Worm (Caenorhabditis elegans) whole organism, young adult: Measurements from ENCODE around the gene rpc-1.

ENCODE experiments used
- B0035.1 ChIP-seq: sonication (generic microtip); optimal IDR thresholded peaks from 2 replicates; lab custom pipeline; 2016; ENCODE audit warnings: missing genetic modification characterization, mild to moderate bottlenecking, missing compliant biosample characterization, missing genotype, missing genetic modification reagents
- ama-1 ChIP-seq, 3 experiments: fragments of 150-350 bp in 1 of 3; sonication (generic microtip) in 2 of 3; optimal IDR thresholded peaks; 2 replicates each; lab custom pipeline; 2014 to 2018; ENCODE audit warnings: missing biosample characterization in 2 of 3, missing genetic modification characterization in 2 of 3, missing genetic modification reagents in 2 of 3
- hlh-26 ChIP-seq: fragments of 200-800 bp; sonication (Bioruptor generic); conservative IDR thresholded peaks from 2 replicates; pipeline ENCODE4 v1.3.6; 2022; ENCODE audit warnings: missing genetic modification reagents, missing genetic modification characterization, missing compliant biosample characterization
- nhr-90 ChIP-seq: sonication (generic microtip); optimal IDR thresholded peaks from 2 replicates; lab custom pipeline; 2016; ENCODE audit warnings: missing genotype, mild to moderate bottlenecking, missing genetic modification characterization, missing compliant biosample characterization
- rpc-1 ChIP-seq, 2 experiments: fragments of 150-350 bp in 1 of 2; sonication (generic microtip) in 1 of 2; optimal IDR thresholded peaks; 2 replicates each; lab custom pipeline; 2014 to 2018; ENCODE audit warnings: missing biosample characterization in 1 of 2, missing genetic modification characterization in 1 of 2, missing genetic modification reagents in 1 of 2, missing genotype in 1 of 2
- unc-62 ChIP-seq: fragments of 150-350 bp; optimal IDR thresholded peaks from 2 replicates; lab custom pipeline; 2014; ENCODE audit warnings: missing biosample characterization, missing genetic modification reagents, missing genetic modification characterization
- xnd-1 ChIP-seq: sonication (generic microtip); optimal IDR thresholded peaks from 2 replicates; lab custom pipeline; 2016; ENCODE audit warnings: missing genotype, missing genetic modification reagents, missing genetic modification characterization, missing compliant biosample characterization

DNA sequence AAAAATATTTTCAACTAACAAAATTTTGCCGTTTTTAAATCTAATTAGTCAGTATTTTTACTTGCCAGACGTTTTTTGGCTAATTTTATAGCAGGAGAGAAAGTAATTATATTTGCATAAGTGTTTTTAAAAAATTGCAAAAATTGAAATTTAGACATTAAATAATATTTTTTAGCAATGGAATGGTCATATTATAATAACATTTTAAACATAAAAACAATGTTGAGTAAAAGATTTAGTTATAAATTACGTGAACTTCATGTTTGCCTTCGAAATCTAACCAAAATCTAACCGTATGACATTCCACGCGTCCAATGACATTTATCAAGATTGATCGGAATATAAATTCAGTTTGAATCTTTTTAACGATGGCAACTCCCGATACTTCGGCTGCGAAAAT, 11.2 kb downstream of the rpc-1 start, which contains the start of gene C34D4.2:
- TF ChIP-seq nhr-90 (tag; lab: Kevin White, UChicago) (no peak), ama-1 (optimal IDR thresholded peaks at IDR 0.05; lab: Kevin White, UChicago) (no peak), ama-1 (GFP tag; optimal IDR thresholded peaks at IDR 0.05; lab: Kevin White, UChicago) (no peak), B0035.1 (tag; lab: Kevin White, UChicago) (no peak), unc-62 (GFP tag; lab: Kevin White, UChicago) (no peak), hlh-26 (no peak), rpc-1 (optimal IDR thresholded peaks at IDR 0.05; lab: Kevin White, UChicago) (no peak), rpc-1 (tag; optimal IDR thresholded peaks at IDR 0.05; lab: Kevin White, UChicago) (no peak), xnd-1 (tag; lab: Kevin White, UChicago) (no peak)
